Worm (Caenorhabditis elegans): ENCODE data around the gene F16G10.7.

DNA sequence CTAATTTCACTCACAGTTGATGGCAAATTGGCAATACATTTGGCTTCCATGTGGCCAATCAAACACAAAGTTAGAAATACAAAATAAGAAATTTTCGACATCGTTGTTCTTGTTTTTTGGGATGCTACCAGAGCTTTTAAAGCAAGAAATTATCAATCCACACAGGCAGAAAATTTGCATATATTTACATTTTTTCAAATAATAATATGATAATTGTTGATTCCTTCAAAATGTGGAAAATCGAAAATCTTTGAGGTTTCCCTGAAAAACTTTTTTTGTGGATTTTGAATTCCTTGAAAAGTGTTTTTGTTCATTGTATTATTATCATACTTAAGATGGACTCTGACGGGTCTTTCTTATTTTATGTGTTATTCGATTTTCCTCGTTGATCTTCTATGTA lies 10.8 kb upstream of the F16G10.7 start, which contains the start of gene F16G10.10:
- TF ChIP-seq F13C5.2 (tag; optimal IDR thresholded peaks at IDR 0.05) (no peak), ama-1 (optimal IDR thresholded peaks at IDR 0.05) (no peak), B0310.2 (tag; optimal IDR thresholded peaks at IDR 0.05) (no peak), aly-1 (tag; optimal IDR thresholded peaks at IDR 0.05) (no peak)

Data from whole organism, early embryonic.